Worm (Caenorhabditis elegans): ENCODE results near the gene F59B10.6.

Gene F59B10.6

DNA sequence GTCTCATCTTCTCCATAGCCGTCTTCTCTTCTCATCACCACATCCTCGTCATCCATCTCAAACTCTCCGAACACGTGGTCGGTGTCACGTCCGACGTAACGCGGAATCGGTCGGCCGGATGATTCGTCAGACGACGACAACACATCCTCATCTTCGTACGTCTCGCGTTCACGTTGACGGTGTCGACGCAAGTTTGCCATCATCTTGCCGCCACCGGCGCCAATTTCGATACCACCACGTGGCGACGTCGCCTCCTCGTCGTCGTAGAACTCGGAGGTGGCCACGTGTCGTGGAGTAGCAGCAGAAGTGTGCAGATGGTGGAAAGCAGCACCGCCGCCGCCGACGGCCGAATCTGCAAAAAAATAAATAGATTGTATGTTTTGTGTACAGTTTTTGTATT is 23.0 kb upstream of the F59B10.6 start (continued):
- TF ChIP-seq cebp-2 (GFP tag; IDR thresholded peaks at IDR 0.05): 0 out of 2 replicates have a peak, but pooled peaks have one; percentile 82
- TF ChIP-seq dpl-1 (GFP tag; optimal IDR thresholded peaks at IDR 0.05): no peak
- TF ChIP-seq B0035.1 (tag; optimal IDR thresholded peaks at IDR 0.05): no peak
- no peak; the same call in 1 of the 2 replicates for TF ChIP-seq aptf-2 (GFP tag; conservative IDR thresholded peaks at IDR 0.05)
- 0 out of 2 replicates have a peak, but pooled peaks have one; percentile 11 for TF ChIP-seq bed-1 (GFP tag; IDR thresholded peaks at IDR 0.05)
- no peak for TF ChIP-seq F23B12.7 (tag; optimal IDR thresholded peaks at IDR 0.05; ENCODE audit: insufficient read depth)
- no peak for TF ChIP-seq repo-1 (tag; optimal IDR thresholded peaks at IDR 0.05)
- no peak for TF ChIP-seq him-1 (tag; optimal IDR thresholded peaks at IDR 0.05)
- TF ChIP-seq tlf-1 (GFP tag; optimal IDR thresholded peaks at IDR 0.05): no peak
- peak; percentile 6; the same call in 1 of the 2 replicates for TF ChIP-seq F39B2.1 (GFP tag; IDR thresholded peaks at IDR 0.05)
- TF ChIP-seq C06A6.2 (GFP tag; conservative IDR thresholded peaks at IDR 0.05): peak; percentile 64
- TF ChIP-seq K11D2.4 (GFP tag; IDR thresholded peaks at IDR 0.05): peak; percentile 63; the same call in 1 of the 2 replicates
- TF ChIP-seq hsf-1 (GFP tag; IDR thresholded peaks at IDR 0.05): no peak
- TF ChIP-seq lsl-1 (GFP tag; optimal IDR thresholded peaks at IDR 0.05): no peak
- no peak for TF ChIP-seq hlh-26 (GFP tag; conservative IDR thresholded peaks at IDR 0.05)
- no peak; the same call in 1 of the 2 replicates for TF ChIP-seq aptf-3 (GFP tag; IDR thresholded peaks at IDR 0.05)
- TF ChIP-seq F37B4.10 (GFP tag; IDR thresholded peaks at IDR 0.05): no peak
- TF ChIP-seq efl-1 (GFP tag; optimal IDR thresholded peaks at IDR 0.05): no peak
- peak; percentile 66; the same call in 1 of the 2 replicates for TF ChIP-seq ztf-28 (GFP tag; IDR thresholded peaks at IDR 0.05)
- no peak for TF ChIP-seq nhr-90 (tag; optimal IDR thresholded peaks at IDR 0.05)
- TF ChIP-seq F10E7.11 (tag; optimal IDR thresholded peaks at IDR 0.05): no peak
- TF ChIP-seq egl-44 (GFP tag; IDR thresholded peaks at IDR 0.05): peak; percentile 19; the same call in 1 of the 2 replicates
- TF ChIP-seq ztf-6 (GFP tag; IDR thresholded peaks at IDR 0.05): no peak
- no peak for TF ChIP-seq madf-6 (GFP tag; IDR thresholded peaks at IDR 0.05)
- TF ChIP-seq die-1 (tag; optimal IDR thresholded peaks at IDR 0.05): no peak
- no peak for TF ChIP-seq ceh-100 (GFP tag; IDR thresholded peaks at IDR 0.05)
- no peak for TF ChIP-seq hmg-20 (GFP tag; IDR thresholded peaks at IDR 0.05)
- no peak for TF ChIP-seq mxl-1 (tag; optimal IDR thresholded peaks at IDR 0.05)
- no peak for TF ChIP-seq D2030.7 (GFP tag; IDR thresholded peaks at IDR 0.05)
- TF ChIP-seq nhr-179 (tag; optimal IDR thresholded peaks at IDR 0.05): no peak
- TF ChIP-seq ztf-18 (tag; optimal IDR thresholded peaks at IDR 0.05): no peak
- no peak for TF ChIP-seq Y79H2A.3 (GFP tag; conservative IDR thresholded peaks at IDR 0.05)
- no peak for TF ChIP-seq mel-28 (tag; optimal IDR thresholded peaks at IDR 0.05; ENCODE audit: borderline replicate concordance)
- TF ChIP-seq ceh-91 (GFP tag; IDR thresholded peaks at IDR 0.05): no peak
- peak; percentile 95 for TF ChIP-seq zfh-2 (GFP tag; conservative IDR thresholded peaks at IDR 0.05)
- TF ChIP-seq B0019.2 (GFP tag; conservative IDR thresholded peaks at IDR 0.05): no peak
- TF ChIP-seq let-607 (tag; optimal IDR thresholded peaks at IDR 0.05): peak in 1 of 2 experiments; percentile 0
- peak; percentile 85 for TF ChIP-seq F52B5.7 (tag; optimal IDR thresholded peaks at IDR 0.05)
- no peak for TF ChIP-seq Y53F4B.3 (GFP tag; IDR thresholded peaks at IDR 0.05)
- 0 out of 2 replicates have a peak, but pooled peaks have one; percentile 52 for TF ChIP-seq let-526 (GFP tag; IDR thresholded peaks at IDR 0.05)
- peak; percentile 51 for TF ChIP-seq chd-7 (tag; optimal IDR thresholded peaks at IDR 0.05)
- no peak for TF ChIP-seq ztf-25 (GFP tag; IDR thresholded peaks at IDR 0.05)
- 0 out of 2 replicates have a peak, but pooled peaks have one; percentile 23 for TF ChIP-seq nhr-120 (GFP tag; IDR thresholded peaks at IDR 0.05)
- peak; percentile 6; the same call in 1 of the 2 replicates for TF ChIP-seq C17E4.6 (GFP tag; IDR thresholded peaks at IDR 0.05)
- TF ChIP-seq snpc-4 (GFP tag; optimal IDR thresholded peaks at IDR 0.05): no peak
- TF ChIP-seq snpc-4 (tag; optimal IDR thresholded peaks at IDR 0.05): no peak
- TF ChIP-seq zim-3 (tag; optimal IDR thresholded peaks at IDR 0.05): peak; percentile 40
- no peak for TF ChIP-seq F57A8.1 (GFP tag; optimal IDR thresholded peaks at IDR 0.05)
- peak; percentile 50 for TF ChIP-seq somi-1 (GFP tag; optimal IDR thresholded peaks at IDR 0.05)

Data from whole organism, young adult.